Worm (Caenorhabditis elegans) whole organism, L3 larva: Measurements from ENCODE around the gene glb-10.

Source experiments
- R02D3.7 ChIP-seq: fragments of 150-350 bp; optimal IDR thresholded peaks from 2 replicates; lab custom pipeline; 2014; ENCODE audit warnings: missing biosample characterization, missing genetic modification characterization
- ama-1 ChIP-seq: fragments of 150-350 bp; optimal IDR thresholded peaks from 2 replicates; lab custom pipeline; 2018
- ceh-16 ChIP-seq: sonication (generic microtip); optimal IDR thresholded peaks from 2 replicates; lab custom pipeline; 2017; ENCODE audit warnings: missing biosample characterization, missing genetic modification characterization
- ceh-28 ChIP-seq: fragments of 150-350 bp; optimal IDR thresholded peaks from 2 replicates; lab custom pipeline; 2014; ENCODE audit warnings: missing biosample characterization, missing genetic modification reagents, missing genetic modification characterization
- egl-5 ChIP-seq: fragments of 150-350 bp; optimal IDR thresholded peaks from 2 replicates; lab custom pipeline; 2017; ENCODE audit warnings: missing biosample characterization, missing genetic modification reagents, missing genetic modification characterization, inconsistent platforms
- elt-3 ChIP-seq, 3 experiments: fragments of 150-350 bp in 1 of 3; sonication (generic microtip) in 2 of 3; optimal IDR thresholded peaks; 2 replicates in 2 of 3; 4 replicates in 1 of 3; lab custom pipeline; 2014 to 2017; ENCODE audit warnings: missing biosample characterization in 3 of 3, missing genetic modification characterization in 3 of 3
- fkh-10 ChIP-seq: sonication (generic microtip); optimal IDR thresholded peaks from 2 replicates; lab custom pipeline; 2017; ENCODE audit warnings: missing biosample characterization, missing genetic modification reagents, missing genetic modification characterization
- fos-1 ChIP-seq: fragments of 150-350 bp; optimal IDR thresholded peaks from 2 replicates; lab custom pipeline; 2014; ENCODE audit warnings: missing biosample characterization, missing genetic modification characterization
- jun-1 ChIP-seq: fragments of 150-350 bp; optimal IDR thresholded peaks from 2 replicates; lab custom pipeline; 2014; ENCODE audit warnings: missing biosample characterization, missing genetic modification reagents, missing genetic modification characterization
- nhr-12 ChIP-seq: fragments of 150-350 bp; optimal IDR thresholded peaks from 2 replicates; lab custom pipeline; 2014; ENCODE audit warnings: missing biosample characterization, missing genetic modification characterization
- nhr-28 ChIP-seq: fragments of 150-350 bp; optimal IDR thresholded peaks from 2 replicates; lab custom pipeline; 2014; ENCODE audit warnings: missing biosample characterization, missing genetic modification characterization
- pqm-1 ChIP-seq: fragments of 150-350 bp; optimal IDR thresholded peaks from 2 replicates; lab custom pipeline; 2017; ENCODE audit warnings: missing biosample characterization, missing genetic modification characterization, inconsistent platforms
- unc-39 ChIP-seq: sonication (generic microtip); optimal IDR thresholded peaks from 4 replicates; lab custom pipeline; 2017; ENCODE audit warnings: missing biosample characterization, missing genetic modification characterization
- zag-1 ChIP-seq: fragments of 150-350 bp; optimal IDR thresholded peaks from 2 replicates; lab custom pipeline; 2014; ENCODE audit warnings: missing biosample characterization, missing genetic modification characterization

DNA sequence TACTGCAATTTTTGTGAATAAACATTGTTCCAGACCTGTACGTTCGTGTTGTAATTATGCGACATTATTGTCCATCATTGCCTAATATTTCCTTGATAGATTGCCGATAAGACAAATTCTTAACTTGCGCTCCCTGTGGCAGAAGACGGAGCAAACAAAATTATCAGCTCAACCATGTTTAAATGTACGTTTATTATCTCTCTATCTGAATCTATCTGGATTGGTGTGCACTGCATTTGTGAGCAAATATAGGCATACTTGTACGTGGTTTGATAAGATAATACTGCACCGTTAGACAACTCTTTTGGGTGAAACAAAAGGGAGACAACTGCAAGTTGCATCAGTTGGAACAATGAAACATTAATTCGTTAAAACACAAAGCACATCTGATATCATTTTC, 18.2 kb upstream of the glb-10 start:
- TF ChIP-seq zag-1 (no peak), nhr-28 (tag; lab: Kevin White, UChicago) (no peak), unc-39 (tag; lab: Kevin White, UChicago) (no peak), R02D3.7 (tag; lab: Kevin White, UChicago) (no peak), ceh-16 (tag; lab: Kevin White, UChicago) (no peak), ama-1 (lab: Kevin White, UChicago) (no peak), ceh-28 (tag; lab: Kevin White, UChicago) (no peak), pqm-1 (tag; lab: Kevin White, UChicago) (peak; percentile 98), egl-5 (tag; lab: Kevin White, UChicago) (no peak), nhr-12 (tag; lab: Kevin White, UChicago) (no peak), jun-1 (tag; lab: Kevin White, UChicago) (peak; percentile 70), fos-1 (tag; lab: Kevin White, UChicago) (no peak), fkh-10 (GFP tag; lab: Kevin White, UChicago) (no peak), elt-3 (tag; optimal IDR thresholded peaks at IDR 0.05; lab: Kevin White, UChicago) (no peak)
